Fruit fly (Drosophila melanogaster): ENCODE measurements around the gene JMJD5.

DNA sequence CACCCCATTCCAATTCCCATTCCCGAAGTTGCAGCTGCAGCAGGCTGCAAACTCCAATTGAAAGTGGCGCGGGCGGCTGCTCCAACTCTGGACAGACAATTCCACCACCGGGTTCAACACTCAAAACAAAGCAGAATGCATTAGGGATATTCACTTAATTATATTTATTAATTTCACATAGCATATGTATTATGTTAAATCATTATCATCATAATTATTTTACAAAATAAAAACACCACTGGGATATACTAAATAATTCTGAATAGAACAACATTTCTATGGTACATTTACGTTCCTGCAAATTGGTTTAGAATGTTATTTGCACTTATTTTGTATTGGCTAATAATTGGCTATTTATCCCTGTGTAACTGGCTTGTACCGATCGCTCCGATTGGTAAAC, 33.7 kb downstream of the JMJD5 start:
- TF ChIP-seq ovo (GFP tag; optimal IDR thresholded peaks at IDR 0.05): no peak
- TF ChIP-seq CG14711 (tag; optimal IDR thresholded peaks at IDR 0.05): no peak
- no peak for TF ChIP-seq CG5204 (GFP tag; optimal IDR thresholded peaks at IDR 0.05)
- no peak for TF ChIP-seq pad (GFP tag; optimal IDR thresholded peaks at IDR 0.05)
- no peak for TF ChIP-seq Clk (GFP tag; optimal IDR thresholded peaks at IDR 0.05)
- TF ChIP-seq cnc (optimal IDR thresholded peaks at IDR 0.05): no peak
- TF ChIP-seq CG7045 (GFP tag; optimal IDR thresholded peaks at IDR 0.05): no peak
- no peak for TF ChIP-seq kay (GFP tag; ENCODE audit: borderline replicate concordance)
- no peak for TF ChIP-seq Mnt (GFP tag; optimal IDR thresholded peaks at IDR 0.05)
- no peak for TF ChIP-seq CG12768 (GFP tag; optimal IDR thresholded peaks at IDR 0.05)
- TF ChIP-seq cic (GFP tag; optimal IDR thresholded peaks at IDR 0.05): no peak
- no peak for TF ChIP-seq Crg-1 (GFP tag; optimal IDR thresholded peaks at IDR 0.05)
- TF ChIP-seq Hr96 (GFP tag; optimal IDR thresholded peaks at IDR 0.05): no peak
- no peak for TF ChIP-seq toe (GFP tag; optimal IDR thresholded peaks at IDR 0.05)

All from whole organism, adult.